Worm (Caenorhabditis elegans) whole organism, L1 larva: ENCODE measurements around the gene sqv-7.

Experiments used
- fkh-10 ChIP-seq: sonication (generic microtip); optimal IDR thresholded peaks from 2 replicates; lab custom pipeline; 2017; ENCODE audit warnings: missing biosample characterization, missing genetic modification reagents, missing genetic modification characterization
- grh-1 ChIP-seq: fragments of 200-800 bp; sonication (Bioruptor generic); IDR thresholded peaks from 2 replicates; pipeline ENCODE4 v1.3.6; 2022; ENCODE audit warnings: missing genetic modification reagents, missing genetic modification characterization, missing compliant biosample characterization
- isw-1 ChIP-seq: fragments of 200-800 bp; sonication (Bioruptor generic); IDR thresholded peaks from 2 replicates; pipeline ENCODE4 v1.3.6; 2022; ENCODE audit warnings: missing genetic modification characterization, missing compliant biosample characterization
- lin-13 ChIP-seq: fragments of 150-350 bp; optimal IDR thresholded peaks from 2 replicates; lab custom pipeline; 2014; ENCODE audit warnings: missing biosample characterization, missing genetic modification reagents, missing genetic modification characterization
- lir-3 ChIP-seq: sonication (generic microtip); optimal IDR thresholded peaks from 2 replicates; lab custom pipeline; 2016; ENCODE audit warnings: mild to moderate bottlenecking, missing genetic modification characterization, moderate library complexity, missing compliant biosample characterization; ENCODE audit not compliant: poor library complexity
- nhr-76 ChIP-seq: sonication (generic microtip); optimal IDR thresholded peaks from 2 replicates; lab custom pipeline; 2017; ENCODE audit warnings: missing biosample characterization, missing genetic modification characterization
- pqm-1 ChIP-seq: sonication (generic microtip); optimal IDR thresholded peaks from 3 replicates; lab custom pipeline; 2017; ENCODE audit warnings: missing biosample characterization, missing genetic modification characterization
- sptf-1 ChIP-seq: fragments of 150-350 bp; optimal IDR thresholded peaks from 2 replicates; lab custom pipeline; 2014; ENCODE audit warnings: missing biosample characterization, missing genetic modification characterization
- tbx-2 ChIP-seq: sonication (generic microtip); optimal IDR thresholded peaks from 2 replicates; lab custom pipeline; 2016; ENCODE audit warnings: missing genetic modification characterization, missing compliant biosample characterization
- unc-62 ChIP-seq: fragments of 150-350 bp; optimal IDR thresholded peaks from 2 replicates; lab custom pipeline; 2014; ENCODE audit warnings: missing biosample characterization, missing genetic modification reagents, missing genetic modification characterization

DNA sequence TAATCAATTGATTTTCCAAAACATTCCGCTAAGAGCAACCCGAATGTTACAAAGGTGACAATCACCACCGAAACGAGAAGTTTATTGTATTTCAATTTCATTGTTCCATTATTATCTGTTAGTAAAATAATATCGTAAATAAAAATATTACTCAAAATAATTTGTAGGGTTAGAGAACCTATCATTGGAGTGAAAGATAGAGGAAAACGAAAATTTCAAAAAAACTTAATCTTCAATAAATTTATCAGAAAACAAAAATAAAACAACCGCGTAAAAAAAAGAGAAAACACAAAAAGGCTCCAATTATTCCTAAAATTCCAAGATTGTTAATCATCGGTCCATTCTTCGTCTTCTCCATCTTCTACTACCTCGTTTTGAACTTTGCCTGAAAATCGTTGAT is 46.9 kb downstream of the sqv-7 start, which contains the start of gene tra-2:
- TF ChIP-seq sptf-1 (tag; lab: Kevin White, UChicago) (no peak), fkh-10 (GFP tag; lab: Kevin White, UChicago) (no peak), isw-1 (GFP tag; lab: Robert Waterston, UW) (no peak), lin-13 (GFP tag; lab: Kevin White, UChicago) (no peak), tbx-2 (tag; lab: Kevin White, UChicago) (no peak), unc-62 (GFP tag; lab: Kevin White, UChicago) (no peak), grh-1 (no peak), nhr-76 (no peak), pqm-1 (tag; lab: Kevin White, UChicago) (no peak), lir-3 (no peak)
